Fruit fly (Drosophila melanogaster) whole organism, prepupa: ENCODE results near the gene CG8509.

Source experiments
- CG10631 ChIP-seq: fragments of 200-800 bp; sonication (Bioruptor generic); optimal IDR thresholded peaks from 2 replicates; lab custom pipeline; 2016; ENCODE audit warnings: missing biosample characterization, missing genetic modification characterization
- CG11294 ChIP-seq: fragments of 200-800 bp; sonication (Bioruptor generic); IDR thresholded peaks from 2 replicates; pipeline ENCODE4 v1.3.6; 2022; ENCODE audit warnings: missing biosample characterization, missing genetic modification characterization
- CG11762 ChIP-seq: fragments of 200-800 bp; sonication (Bioruptor generic); optimal IDR thresholded peaks from 3 replicates; lab custom pipeline; 2016; ENCODE audit warnings: missing biosample characterization, missing genetic modification characterization; ENCODE audit not compliant: insufficient read depth
- CG15336 ChIP-seq: fragments of 200-800 bp; sonication (Bioruptor generic); IDR thresholded peaks from 2 replicates; pipeline ENCODE4 v1.3.6; 2022; ENCODE audit warnings: missing biosample characterization, missing genetic modification characterization
- CG1621 ChIP-seq: fragments of 200-800 bp; sonication (Bioruptor generic); optimal IDR thresholded peaks from 3 replicates; lab custom pipeline; 2018; ENCODE audit warnings: missing biosample characterization, mild to moderate bottlenecking, missing genetic modification characterization
- CG16779 ChIP-seq: fragments of 200-800 bp; sonication (Bioruptor generic); optimal IDR thresholded peaks from 3 replicates; lab custom pipeline; 2017; ENCODE audit warnings: missing biosample characterization, mild to moderate bottlenecking, missing genetic modification characterization
- CG3032 ChIP-seq: fragments of 200-800 bp; optimal IDR thresholded peaks from 2 replicates; lab custom pipeline; 2019; ENCODE audit warnings: missing biosample characterization, mild to moderate bottlenecking, missing genetic modification characterization, moderate library complexity
- CG31627 ChIP-seq: fragments of 200-800 bp; sonication (Bioruptor generic); optimal IDR thresholded peaks from 3 replicates; lab custom pipeline; 2016; ENCODE audit warnings: missing biosample characterization, missing genetic modification characterization
- CG32006 ChIP-seq: fragments of 200-800 bp; sonication (Bioruptor generic); optimal IDR thresholded peaks from 3 replicates; lab custom pipeline; 2017; ENCODE audit warnings: missing biosample characterization, mild to moderate bottlenecking, missing genetic modification characterization
- CG34406 ChIP-seq: fragments of 200-800 bp; sonication (Bioruptor generic); optimal IDR thresholded peaks from 3 replicates; lab custom pipeline; 2016; ENCODE audit warnings: missing biosample characterization, missing genetic modification characterization
- CG3919 ChIP-seq: fragments of 200-800 bp; sonication (Bioruptor generic); optimal IDR thresholded peaks from 3 replicates; lab custom pipeline; 2016; ENCODE audit warnings: missing biosample characterization, missing genetic modification characterization
- CG4318 ChIP-seq: fragments of 200-800 bp; sonication (Bioruptor generic); optimal IDR thresholded peaks from 3 replicates; lab custom pipeline; 2017; ENCODE audit warnings: missing biosample characterization, mild to moderate bottlenecking, missing genetic modification characterization
- CG6276 ChIP-seq: fragments of 200-800 bp; sonication (Bioruptor generic); optimal IDR thresholded peaks from 2 replicates; lab custom pipeline; 2017; ENCODE audit warnings: missing biosample characterization, mild to moderate bottlenecking, missing genetic modification characterization
- CG6808 ChIP-seq: fragments of 200-800 bp; sonication (Bioruptor generic); optimal IDR thresholded peaks from 3 replicates; lab custom pipeline; 2017; ENCODE audit warnings: missing biosample characterization, missing genetic modification characterization, mild to moderate bottlenecking, moderate library complexity, missing genetic modification reagents
- CG6854 ChIP-seq: fragments of 200-800 bp; sonication (Bioruptor generic); optimal IDR thresholded peaks from 2 replicates; lab custom pipeline; 2017; ENCODE audit warnings: missing biosample characterization, mild to moderate bottlenecking, missing genetic modification characterization
- CG8319 ChIP-seq: fragments of 200-800 bp; sonication (Bioruptor generic); optimal IDR thresholded peaks from 3 replicates; lab custom pipeline; 2016; ENCODE audit warnings: missing biosample characterization, missing genetic modification characterization
- CG9139 ChIP-seq: fragments of 200-800 bp; sonication (Bioruptor generic); optimal IDR thresholded peaks from 3 replicates; lab custom pipeline; 2017; ENCODE audit warnings: missing biosample characterization, mild to moderate bottlenecking, missing genetic modification characterization
- Eip75B ChIP-seq: fragments of 200-800 bp; sonication (Bioruptor generic); optimal IDR thresholded peaks from 3 replicates; lab custom pipeline; 2016; ENCODE audit warnings: missing biosample characterization, missing genetic modification characterization
- Eip78C ChIP-seq: fragments of 200-800 bp; sonication (Bioruptor generic); peaks from one replicate; lab custom pipeline; 2016; ENCODE audit warnings: missing biosample characterization, missing genetic modification characterization
- Eip93F ChIP-seq: fragments of 200-800 bp; sonication (Bioruptor generic); optimal IDR thresholded peaks from 2 replicates; lab custom pipeline; 2016; ENCODE audit warnings: missing biosample characterization, mild to moderate bottlenecking, missing genetic modification characterization
- Ets96B ChIP-seq: fragments of 200-800 bp; optimal IDR thresholded peaks from 2 replicates; lab custom pipeline; 2019; ENCODE audit warnings: missing biosample characterization, mild to moderate bottlenecking, missing genetic modification characterization, moderate library complexity
- Gug ChIP-seq: fragments of 200-800 bp; sonication (Bioruptor generic); IDR thresholded peaks from 2 replicates; pipeline ENCODE4 v1.3.6; 2022; ENCODE audit warnings: missing biosample characterization, missing genetic modification characterization
- Hr38 ChIP-seq: sonication (Bioruptor generic); optimal IDR thresholded peaks from 2 replicates; lab custom pipeline; 2016; ENCODE audit warnings: missing biosample characterization, missing genetic modification characterization
- Hr4 ChIP-seq: fragments of 200-800 bp; sonication (Bioruptor generic); optimal IDR thresholded peaks from 3 replicates; lab custom pipeline; 2016; ENCODE audit warnings: missing biosample characterization, missing genetic modification characterization
- Smox ChIP-seq: fragments of 200-800 bp; sonication (Bioruptor generic); optimal IDR thresholded peaks from 3 replicates; lab custom pipeline; 2016; ENCODE audit warnings: missing biosample characterization, missing genetic modification characterization
- Sox102F ChIP-seq: fragments of 200-800 bp; sonication (Bioruptor generic); optimal IDR thresholded peaks from 2 replicates; lab custom pipeline; 2016; ENCODE audit warnings: missing biosample characterization, mild to moderate bottlenecking, missing genetic modification characterization
- Sox14 ChIP-seq: fragments of 200-800 bp; sonication (Bioruptor generic); optimal IDR thresholded peaks from 3 replicates; lab custom pipeline; 2016; ENCODE audit warnings: missing biosample characterization, missing genetic modification characterization
- Sox15 ChIP-seq: fragments of 200-800 bp; sonication (Bioruptor generic); optimal IDR thresholded peaks from 3 replicates; lab custom pipeline; 2016; ENCODE audit warnings: missing biosample characterization, missing genetic modification characterization
- achi ChIP-seq: fragments of 200-800 bp; sonication (Bioruptor generic); optimal IDR thresholded peaks from 3 replicates; lab custom pipeline; 2016; ENCODE audit warnings: missing biosample characterization, missing genetic modification characterization
- acj6 ChIP-seq: fragments of 200-800 bp; sonication (Bioruptor generic); optimal IDR thresholded peaks from 3 replicates; lab custom pipeline; 2016; ENCODE audit warnings: missing biosample characterization, missing genetic modification characterization
- cyc ChIP-seq: fragments of 200-800 bp; sonication (Bioruptor generic); optimal IDR thresholded peaks from 3 replicates; lab custom pipeline; 2016; ENCODE audit warnings: missing biosample characterization, missing genetic modification characterization
- dac ChIP-seq: fragments of 200-800 bp; sonication (Bioruptor generic); optimal IDR thresholded peaks from 2 replicates; lab custom pipeline; 2017; ENCODE audit warnings: missing biosample characterization, mild to moderate bottlenecking, missing genetic modification characterization
- eg ChIP-seq: fragments of 200-800 bp; sonication (Bioruptor generic); IDR thresholded peaks from 3 replicates; pipeline ENCODE4 v1.3.6; 2022; ENCODE audit warnings: missing biosample characterization, missing genetic modification characterization
- esn ChIP-seq: fragments of 200-800 bp; sonication (Bioruptor generic); optimal IDR thresholded peaks from 2 replicates; lab custom pipeline; 2016; ENCODE audit warnings: missing biosample characterization, mild to moderate bottlenecking, missing genetic modification characterization, moderate library complexity
- fd59A ChIP-seq: fragments of 200-800 bp; sonication (Bioruptor generic); optimal IDR thresholded peaks from 2 replicates; lab custom pipeline; 2017; ENCODE audit warnings: missing biosample characterization, mild to moderate bottlenecking, missing genetic modification characterization, missing genetic modification reagents
- fd85E ChIP-seq: fragments of 200-800 bp; sonication (Bioruptor generic); optimal IDR thresholded peaks from 3 replicates; lab custom pipeline; 2016; ENCODE audit warnings: missing biosample characterization, missing genetic modification characterization
- fkh ChIP-seq: fragments of 200-800 bp; sonication (Bioruptor generic); optimal IDR thresholded peaks from 3 replicates; lab custom pipeline; 2017; ENCODE audit warnings: missing biosample characterization, mild to moderate bottlenecking, missing genetic modification characterization, moderate library complexity
- lz ChIP-seq: fragments of 200-800 bp; sonication (Bioruptor generic); optimal IDR thresholded peaks from 3 replicates; lab custom pipeline; 2016; ENCODE audit warnings: missing biosample characterization, missing genetic modification characterization
- pdm3 ChIP-seq: fragments of 200-800 bp; sonication (Bioruptor generic); optimal IDR thresholded peaks from 3 replicates; lab custom pipeline; 2016; ENCODE audit warnings: missing biosample characterization, missing genetic modification characterization
- salr ChIP-seq, 2 experiments: fragments of 200-800 bp; sonication (Bioruptor generic); optimal IDR thresholded peaks; 3 replicates each; lab custom pipeline; 2016 to 2018; ENCODE audit warnings: missing biosample characterization in 2 of 2, missing genetic modification characterization in 2 of 2, mild to moderate bottlenecking in 1 of 2
- spab ChIP-seq: fragments of 200-800 bp; sonication (Bioruptor generic); optimal IDR thresholded peaks from 2 replicates; lab custom pipeline; 2017; ENCODE audit warnings: missing biosample characterization, mild to moderate bottlenecking, missing genetic modification characterization, missing genetic modification reagents
- ss ChIP-seq, 2 experiments: fragments of 200-800 bp; sonication (Bioruptor generic); optimal IDR thresholded peaks; 2 replicates in 1 of 2; 3 replicates in 1 of 2; lab custom pipeline; 2017 to 2018; ENCODE audit warnings: mild to moderate bottlenecking in 2 of 2, missing biosample characterization in 2 of 2, missing genetic modification characterization in 2 of 2, moderate library complexity in 1 of 2
- svp ChIP-seq: fragments of 200-800 bp; sonication (Bioruptor generic); peaks from one replicate; lab custom pipeline; 2016; ENCODE audit warnings: missing biosample characterization, missing genetic modification characterization
- topi ChIP-seq: fragments of 200-800 bp; sonication (Bioruptor generic); optimal IDR thresholded peaks from 3 replicates; lab custom pipeline; 2016; ENCODE audit warnings: missing biosample characterization, missing genetic modification characterization
- vri ChIP-seq: fragments of 200-800 bp; sonication (Bioruptor generic); optimal IDR thresholded peaks from 3 replicates; lab custom pipeline; 2016; ENCODE audit warnings: missing biosample characterization, mild to moderate bottlenecking, missing genetic modification characterization

The CG8509 gene

DNA sequence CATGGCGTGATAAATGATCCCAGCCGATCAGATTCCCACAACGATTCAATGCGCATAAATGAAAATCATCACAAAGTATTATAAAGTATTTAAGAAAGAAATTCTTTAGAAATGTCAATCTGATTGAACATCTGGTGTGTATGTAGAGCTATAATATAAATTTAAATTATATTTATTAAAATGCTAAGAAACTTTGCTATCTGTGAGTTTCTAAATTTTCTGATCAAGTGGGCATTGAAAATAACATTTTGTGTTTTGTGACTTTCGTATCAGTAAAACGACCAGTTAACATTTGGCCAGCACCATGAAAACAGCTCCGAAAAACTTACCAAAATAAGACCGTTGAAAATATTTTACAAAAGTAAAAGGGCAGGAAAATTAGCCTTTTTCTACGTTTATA lies 28.2 kb downstream of the CG8509 start, which contains the start of gene CG8565:
TSS of gene CG8565 (plus strand) at position 301 of the 400 bp plus-strand sequence.
- TF ChIP-seq CG34406 (GFP tag; lab: Kevin White, UChicago): no peak
- no peak for TF ChIP-seq CG1621 (tag; lab: Kevin White, UChicago)
- no peak for TF ChIP-seq CG6808 (GFP tag; lab: Kevin White, UChicago)
- TF ChIP-seq esn (GFP tag; lab: Kevin White, UChicago): no peak
- no peak for TF ChIP-seq fd59A (GFP tag; lab: Kevin White, UChicago)
- TF ChIP-seq Ets96B: no peak
- TF ChIP-seq Hr38 (GFP tag; lab: Kevin White, UChicago): no peak
- no peak for TF ChIP-seq dac (GFP tag; lab: Kevin White, UChicago)
- no peak for TF ChIP-seq CG4318 (GFP tag; lab: Kevin White, UChicago)
- TF ChIP-seq CG3032 (tag; lab: Kevin White, UChicago): no peak
- TF ChIP-seq CG11294 (GFP tag; lab: Robert Waterston, UW): no peak
- no peak for TF ChIP-seq CG3919 (GFP tag; lab: Kevin White, UChicago)
- no peak for TF ChIP-seq acj6
- no peak for TF ChIP-seq achi (GFP tag; lab: Kevin White, UChicago)
- no peak for TF ChIP-seq CG6276 (GFP tag; lab: Kevin White, UChicago)
- no peak for TF ChIP-seq CG8319 (GFP tag; lab: Kevin White, UChicago)
- no peak for TF ChIP-seq CG15336 (GFP tag; lab: Robert Waterston, UW)
- no peak for TF ChIP-seq Sox102F (GFP tag; lab: Kevin White, UChicago)
- TF ChIP-seq fkh (GFP tag; lab: Kevin White, UChicago): no peak
- TF ChIP-seq Sox15: no peak

DNA sequence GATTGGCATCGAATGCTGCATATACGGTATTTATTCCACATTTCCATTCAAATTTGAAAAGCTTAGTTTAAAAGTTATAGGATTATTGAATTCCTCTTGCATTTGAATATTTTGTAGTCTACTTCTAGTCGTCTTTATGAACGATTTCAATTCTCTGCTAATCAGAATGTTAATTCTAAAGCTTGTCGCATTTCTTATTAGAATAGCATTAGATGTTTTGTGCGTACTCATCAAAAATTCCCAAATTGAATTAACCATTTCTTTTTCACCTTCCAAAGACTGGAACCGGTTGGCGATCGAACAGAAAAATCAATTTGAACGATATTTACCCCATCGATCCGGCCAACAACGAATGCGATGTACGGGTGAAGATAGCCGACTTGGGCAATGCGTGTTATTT lies 30.6 kb downstream of the CG8509 start:
- TF ChIP-seq topi (GFP tag; lab: Kevin White, UChicago): no peak
- TF ChIP-seq CG32006 (GFP tag; lab: Kevin White, UChicago): no peak
- TF ChIP-seq esn (GFP tag; lab: Kevin White, UChicago): no peak
- TF ChIP-seq Smox (GFP tag; lab: Kevin White, UChicago): no peak

DNA sequence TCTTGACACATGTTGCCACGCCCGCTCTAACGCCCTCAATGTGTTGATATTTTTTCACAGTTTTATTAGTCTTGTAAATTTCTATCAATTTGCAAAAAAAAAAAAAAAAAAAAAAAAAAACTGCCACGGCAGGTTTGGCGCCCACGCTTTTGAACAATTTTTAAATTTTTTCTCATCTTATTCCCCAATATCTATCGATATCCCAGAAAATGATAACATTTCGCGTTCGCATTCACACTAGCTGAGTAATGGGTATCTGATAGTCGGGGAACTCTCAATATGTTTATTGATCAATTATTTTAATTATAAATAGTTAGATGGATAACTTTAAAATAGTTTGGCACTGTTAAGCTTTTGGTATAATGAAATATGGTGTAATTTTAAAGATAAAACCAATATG lies 32.0 kb downstream of the CG8509 start:
- TF ChIP-seq achi (GFP tag; lab: Kevin White, UChicago) (no peak), spab (no peak), CG10631 (GFP tag; lab: Kevin White, UChicago) (no peak), Eip75B (GFP tag; lab: Kevin White, UChicago) (no peak), Sox14 (GFP tag; lab: Kevin White, UChicago) (no peak), CG11762 (GFP tag; lab: Kevin White, UChicago) (no peak), svp (GFP tag; lab: Kevin White, UChicago) (no peak), eg (GFP tag; lab: Robert Waterston, UW) (no peak), CG9139 (GFP tag; lab: Kevin White, UChicago) (no peak), Hr4 (no peak), CG15336 (GFP tag; lab: Robert Waterston, UW) (no peak), Sox15 (no peak), CG34406 (GFP tag; lab: Kevin White, UChicago) (no peak), Eip93F (GFP tag; lab: Kevin White, UChicago) (no peak), CG3919 (GFP tag; lab: Kevin White, UChicago) (no peak)

DNA sequence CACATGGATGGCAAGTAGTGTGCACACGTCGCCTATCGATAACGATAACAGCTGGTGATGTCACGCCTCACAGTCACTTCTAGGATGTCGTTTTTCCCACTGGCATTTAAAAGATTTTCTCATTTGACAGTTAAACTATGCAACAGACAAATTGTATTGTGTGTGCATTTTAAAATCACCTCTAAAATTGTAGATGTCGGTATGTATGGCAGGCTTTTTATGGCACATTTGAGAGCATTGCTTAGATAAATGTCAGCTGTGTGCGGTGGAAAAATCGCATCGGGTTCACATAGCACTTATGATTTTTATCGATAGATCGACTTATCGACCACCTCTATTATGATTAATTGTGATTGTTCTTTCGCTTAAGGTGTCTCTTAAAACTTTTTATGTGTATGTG lies 34.8 kb downstream of the CG8509 start, which contains the start of the genes ArgRS and CG8578:
TSS of gene ArgRS (minus strand) at position 7 of the 400 bp plus-strand sequence.
TSS of gene CG8578 (plus strand) at position 338 of the 400 bp plus-strand sequence.
- TF ChIP-seq CG11294 (GFP tag; lab: Robert Waterston, UW): 0 out of 2 replicates have a peak, but pooled peaks have one; percentile 33
- peak in 1 of 2 experiments; percentile 67 for TF ChIP-seq ss (GFP tag; optimal IDR thresholded peaks at IDR 0.05; lab: Kevin White, UChicago)
- TF ChIP-seq Eip78C (GFP tag; lab: Kevin White, UChicago): peak; percentile 91
- no peak; the same call in 2 of the 3 replicates for TF ChIP-seq eg (GFP tag; lab: Robert Waterston, UW)
- peak; percentile 36 for TF ChIP-seq cyc (GFP tag; lab: Kevin White, UChicago)
- TF ChIP-seq fd85E (GFP tag; lab: Kevin White, UChicago): no peak
- TF ChIP-seq Eip93F (GFP tag; lab: Kevin White, UChicago): no peak
- peak; percentile 62 for TF ChIP-seq Sox14 (GFP tag; lab: Kevin White, UChicago)
- no peak for TF ChIP-seq pdm3 (GFP tag; lab: Kevin White, UChicago)
- no peak for TF ChIP-seq Smox (GFP tag; lab: Kevin White, UChicago)
- no peak for TF ChIP-seq CG32006 (GFP tag; lab: Kevin White, UChicago)
- TF ChIP-seq CG6854 (GFP tag; lab: Kevin White, UChicago): no peak
- TF ChIP-seq Hr38 (GFP tag; lab: Kevin White, UChicago): no peak
- TF ChIP-seq CG31627: peak; percentile 49
- TF ChIP-seq topi (GFP tag; lab: Kevin White, UChicago): peak; percentile 62
- TF ChIP-seq CG34406 (GFP tag; lab: Kevin White, UChicago): no peak
- no peak for TF ChIP-seq CG16779 (tag; lab: Kevin White, UChicago)
- TF ChIP-seq CG9139 (GFP tag; lab: Kevin White, UChicago): no peak
- TF ChIP-seq vri (GFP tag; lab: Kevin White, UChicago): no peak
- TF ChIP-seq CG6276 (GFP tag; lab: Kevin White, UChicago): no peak
- peak; percentile 78 for TF ChIP-seq Gug (GFP tag; lab: Robert Waterston, UW)
- peak; percentile 74 for TF ChIP-seq lz (GFP tag; lab: Kevin White, UChicago)
- no peak for TF ChIP-seq salr (GFP tag; optimal IDR thresholded peaks at IDR 0.05; lab: Kevin White, UChicago)
